Fruit fly (Drosophila melanogaster) whole organism, prepupa: ENCODE data around the gene CG8861.

Experiments
- Blimp-1 ChIP-seq: fragments of 200-800 bp; sonication (Bioruptor generic); optimal IDR thresholded peaks from 3 replicates; lab custom pipeline; 2017; ENCODE audit warnings: missing biosample characterization, missing genetic modification characterization, mild to moderate bottlenecking, moderate library complexity, missing genetic modification reagents
- CG10669 ChIP-seq: fragments of 200-800 bp; sonication (Bioruptor generic); optimal IDR thresholded peaks from 3 replicates; lab custom pipeline; 2018; ENCODE audit warnings: missing biosample characterization, mild to moderate bottlenecking, missing genetic modification characterization, moderate library complexity
- CG11294 ChIP-seq: fragments of 200-800 bp; sonication (Bioruptor generic); IDR thresholded peaks from 2 replicates; pipeline ENCODE4 v1.3.6; 2022; ENCODE audit warnings: missing biosample characterization, missing genetic modification characterization
- CG11762 ChIP-seq: fragments of 200-800 bp; sonication (Bioruptor generic); optimal IDR thresholded peaks from 3 replicates; lab custom pipeline; 2016; ENCODE audit warnings: missing biosample characterization, missing genetic modification characterization; ENCODE audit not compliant: insufficient read depth
- CG11902 ChIP-seq: fragments of 200-800 bp; sonication (Bioruptor generic); optimal IDR thresholded peaks from 3 replicates; lab custom pipeline; 2016; ENCODE audit warnings: missing biosample characterization, missing genetic modification characterization
- CG1621 ChIP-seq: fragments of 200-800 bp; sonication (Bioruptor generic); optimal IDR thresholded peaks from 3 replicates; lab custom pipeline; 2018; ENCODE audit warnings: missing biosample characterization, mild to moderate bottlenecking, missing genetic modification characterization
- CG16779 ChIP-seq: fragments of 200-800 bp; sonication (Bioruptor generic); optimal IDR thresholded peaks from 3 replicates; lab custom pipeline; 2017; ENCODE audit warnings: missing biosample characterization, mild to moderate bottlenecking, missing genetic modification characterization
- CG31627 ChIP-seq: fragments of 200-800 bp; sonication (Bioruptor generic); optimal IDR thresholded peaks from 3 replicates; lab custom pipeline; 2016; ENCODE audit warnings: missing biosample characterization, missing genetic modification characterization
- CG34406 ChIP-seq: fragments of 200-800 bp; sonication (Bioruptor generic); optimal IDR thresholded peaks from 3 replicates; lab custom pipeline; 2016; ENCODE audit warnings: missing biosample characterization, missing genetic modification characterization
- CG3919 ChIP-seq: fragments of 200-800 bp; sonication (Bioruptor generic); optimal IDR thresholded peaks from 3 replicates; lab custom pipeline; 2016; ENCODE audit warnings: missing biosample characterization, missing genetic modification characterization
- CG4318 ChIP-seq: fragments of 200-800 bp; sonication (Bioruptor generic); optimal IDR thresholded peaks from 3 replicates; lab custom pipeline; 2017; ENCODE audit warnings: missing biosample characterization, mild to moderate bottlenecking, missing genetic modification characterization
- CG6276 ChIP-seq: fragments of 200-800 bp; sonication (Bioruptor generic); optimal IDR thresholded peaks from 2 replicates; lab custom pipeline; 2017; ENCODE audit warnings: missing biosample characterization, mild to moderate bottlenecking, missing genetic modification characterization
- CG6792 ChIP-seq: fragments of 200-800 bp; sonication (Bioruptor generic); optimal IDR thresholded peaks from 3 replicates; lab custom pipeline; 2016; ENCODE audit warnings: missing biosample characterization, missing genetic modification characterization
- CG6808 ChIP-seq: fragments of 200-800 bp; sonication (Bioruptor generic); optimal IDR thresholded peaks from 3 replicates; lab custom pipeline; 2017; ENCODE audit warnings: missing biosample characterization, missing genetic modification characterization, mild to moderate bottlenecking, moderate library complexity, missing genetic modification reagents
- CG6854 ChIP-seq: fragments of 200-800 bp; sonication (Bioruptor generic); optimal IDR thresholded peaks from 2 replicates; lab custom pipeline; 2017; ENCODE audit warnings: missing biosample characterization, mild to moderate bottlenecking, missing genetic modification characterization
- CG7368 ChIP-seq: fragments of 200-800 bp; sonication (Bioruptor generic); optimal IDR thresholded peaks from 3 replicates; lab custom pipeline; 2016; ENCODE audit warnings: missing biosample characterization, missing genetic modification characterization
- CG8119 ChIP-seq: fragments of 200-800 bp; sonication (Bioruptor generic); IDR thresholded peaks from 3 replicates; pipeline ENCODE4 v1.3.6; 2022; ENCODE audit warnings: missing biosample characterization, missing genetic modification characterization
- CG8632 ChIP-seq: fragments of 200-800 bp; sonication (Bioruptor generic); optimal IDR thresholded peaks from 3 replicates; lab custom pipeline; 2016; ENCODE audit warnings: missing biosample characterization, missing genetic modification characterization
- CG9139 ChIP-seq: fragments of 200-800 bp; sonication (Bioruptor generic); optimal IDR thresholded peaks from 3 replicates; lab custom pipeline; 2017; ENCODE audit warnings: missing biosample characterization, mild to moderate bottlenecking, missing genetic modification characterization
- Eip75B ChIP-seq: fragments of 200-800 bp; sonication (Bioruptor generic); optimal IDR thresholded peaks from 3 replicates; lab custom pipeline; 2016; ENCODE audit warnings: missing biosample characterization, missing genetic modification characterization
- Eip78C ChIP-seq: fragments of 200-800 bp; sonication (Bioruptor generic); peaks from one replicate; lab custom pipeline; 2016; ENCODE audit warnings: missing biosample characterization, missing genetic modification characterization
- Eip93F ChIP-seq: fragments of 200-800 bp; sonication (Bioruptor generic); optimal IDR thresholded peaks from 2 replicates; lab custom pipeline; 2016; ENCODE audit warnings: missing biosample characterization, mild to moderate bottlenecking, missing genetic modification characterization
- Ets21C ChIP-seq: fragments of 200-800 bp; sonication (Bioruptor generic); optimal IDR thresholded peaks from 3 replicates; lab custom pipeline; 2016; ENCODE audit warnings: missing biosample characterization, missing genetic modification characterization
- Ets96B ChIP-seq: fragments of 200-800 bp; optimal IDR thresholded peaks from 2 replicates; lab custom pipeline; 2019; ENCODE audit warnings: missing biosample characterization, mild to moderate bottlenecking, missing genetic modification characterization, moderate library complexity
- Gug ChIP-seq: fragments of 200-800 bp; sonication (Bioruptor generic); IDR thresholded peaks from 2 replicates; pipeline ENCODE4 v1.3.6; 2022; ENCODE audit warnings: missing biosample characterization, missing genetic modification characterization
- Hr38 ChIP-seq: sonication (Bioruptor generic); optimal IDR thresholded peaks from 2 replicates; lab custom pipeline; 2016; ENCODE audit warnings: missing biosample characterization, missing genetic modification characterization
- Hr39 ChIP-seq: fragments of 200-800 bp; sonication (Bioruptor generic); optimal IDR thresholded peaks from 2 replicates; lab custom pipeline; 2016; ENCODE audit warnings: missing biosample characterization, missing genetic modification characterization
- Hr4 ChIP-seq: fragments of 200-800 bp; sonication (Bioruptor generic); optimal IDR thresholded peaks from 3 replicates; lab custom pipeline; 2016; ENCODE audit warnings: missing biosample characterization, missing genetic modification characterization
- Lpt ChIP-seq: fragments of 200-800 bp; sonication (Bioruptor generic); optimal IDR thresholded peaks from 3 replicates; lab custom pipeline; 2016; ENCODE audit warnings: missing biosample characterization, missing genetic modification characterization
- Met ChIP-seq: fragments of 200-800 bp; sonication (Bioruptor generic); optimal IDR thresholded peaks from 3 replicates; lab custom pipeline; 2016; ENCODE audit warnings: missing biosample characterization, missing genetic modification characterization
- OdsH ChIP-seq: fragments of 200-800 bp; sonication (Bioruptor generic); optimal IDR thresholded peaks from 3 replicates; lab custom pipeline; 2016; ENCODE audit warnings: missing biosample characterization, missing genetic modification characterization
- Sox102F ChIP-seq: fragments of 200-800 bp; sonication (Bioruptor generic); optimal IDR thresholded peaks from 2 replicates; lab custom pipeline; 2016; ENCODE audit warnings: missing biosample characterization, mild to moderate bottlenecking, missing genetic modification characterization
- Sox14 ChIP-seq: fragments of 200-800 bp; sonication (Bioruptor generic); optimal IDR thresholded peaks from 3 replicates; lab custom pipeline; 2016; ENCODE audit warnings: missing biosample characterization, missing genetic modification characterization
- achi ChIP-seq: fragments of 200-800 bp; sonication (Bioruptor generic); optimal IDR thresholded peaks from 3 replicates; lab custom pipeline; 2016; ENCODE audit warnings: missing biosample characterization, missing genetic modification characterization
- acj6 ChIP-seq: fragments of 200-800 bp; sonication (Bioruptor generic); optimal IDR thresholded peaks from 3 replicates; lab custom pipeline; 2016; ENCODE audit warnings: missing biosample characterization, missing genetic modification characterization
- cyc ChIP-seq: fragments of 200-800 bp; sonication (Bioruptor generic); optimal IDR thresholded peaks from 3 replicates; lab custom pipeline; 2016; ENCODE audit warnings: missing biosample characterization, missing genetic modification characterization
- dac ChIP-seq: fragments of 200-800 bp; sonication (Bioruptor generic); optimal IDR thresholded peaks from 2 replicates; lab custom pipeline; 2017; ENCODE audit warnings: missing biosample characterization, mild to moderate bottlenecking, missing genetic modification characterization
- dsx ChIP-seq: fragments of 200-800 bp; optimal IDR thresholded peaks from 3 replicates; lab custom pipeline; 2019; ENCODE audit warnings: missing biosample characterization, mild to moderate bottlenecking, missing genetic modification characterization, moderate library complexity; ENCODE audit not compliant: poor library complexity, severe bottlenecking
- esn ChIP-seq: fragments of 200-800 bp; sonication (Bioruptor generic); optimal IDR thresholded peaks from 2 replicates; lab custom pipeline; 2016; ENCODE audit warnings: missing biosample characterization, mild to moderate bottlenecking, missing genetic modification characterization, moderate library complexity
- fd59A ChIP-seq: fragments of 200-800 bp; sonication (Bioruptor generic); optimal IDR thresholded peaks from 2 replicates; lab custom pipeline; 2017; ENCODE audit warnings: missing biosample characterization, mild to moderate bottlenecking, missing genetic modification characterization, missing genetic modification reagents
- fd85E ChIP-seq: fragments of 200-800 bp; sonication (Bioruptor generic); optimal IDR thresholded peaks from 3 replicates; lab custom pipeline; 2016; ENCODE audit warnings: missing biosample characterization, missing genetic modification characterization
- lz ChIP-seq: fragments of 200-800 bp; sonication (Bioruptor generic); optimal IDR thresholded peaks from 3 replicates; lab custom pipeline; 2016; ENCODE audit warnings: missing biosample characterization, missing genetic modification characterization
- net ChIP-seq: fragments of 200-800 bp; sonication (Bioruptor generic); optimal IDR thresholded peaks from 3 replicates; lab custom pipeline; 2016; ENCODE audit warnings: missing biosample characterization, missing genetic modification characterization
- pdm3 ChIP-seq: fragments of 200-800 bp; sonication (Bioruptor generic); optimal IDR thresholded peaks from 3 replicates; lab custom pipeline; 2016; ENCODE audit warnings: missing biosample characterization, missing genetic modification characterization
- salr ChIP-seq, 2 experiments: fragments of 200-800 bp; sonication (Bioruptor generic); optimal IDR thresholded peaks; 3 replicates each; lab custom pipeline; 2016 to 2018; ENCODE audit warnings: missing biosample characterization in 2 of 2, missing genetic modification characterization in 2 of 2, mild to moderate bottlenecking in 1 of 2
- ss ChIP-seq, 2 experiments: fragments of 200-800 bp; sonication (Bioruptor generic); optimal IDR thresholded peaks; 2 replicates in 1 of 2; 3 replicates in 1 of 2; lab custom pipeline; 2017 to 2018; ENCODE audit warnings: mild to moderate bottlenecking in 2 of 2, missing biosample characterization in 2 of 2, missing genetic modification characterization in 2 of 2, moderate library complexity in 1 of 2
- svp ChIP-seq: fragments of 200-800 bp; sonication (Bioruptor generic); peaks from one replicate; lab custom pipeline; 2016; ENCODE audit warnings: missing biosample characterization, missing genetic modification characterization
- vri ChIP-seq: fragments of 200-800 bp; sonication (Bioruptor generic); optimal IDR thresholded peaks from 3 replicates; lab custom pipeline; 2016; ENCODE audit warnings: missing biosample characterization, mild to moderate bottlenecking, missing genetic modification characterization

Gene CG8861

DNA sequence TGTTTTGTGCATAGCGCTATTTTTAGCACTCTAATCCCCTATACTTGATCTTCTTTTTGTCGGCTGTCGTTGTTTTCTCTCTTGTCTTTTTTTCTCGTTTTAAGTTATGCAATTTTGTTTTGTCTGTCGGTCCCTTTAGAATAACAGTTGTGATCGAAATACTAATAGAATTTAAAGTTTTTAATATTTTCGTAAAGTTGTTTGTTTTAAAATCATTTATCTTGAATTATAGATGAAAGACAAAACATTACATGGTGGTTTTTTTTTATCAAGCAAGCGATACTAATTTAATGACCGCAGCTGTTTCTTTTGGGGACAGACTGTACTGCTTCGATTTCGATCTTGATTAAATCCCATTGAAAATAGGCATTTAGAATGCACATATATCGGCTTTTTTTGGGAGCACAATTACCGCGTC is 16.5 kb upstream of the CG8861 start (continued):
- TF ChIP-seq Hr39 (peak; percentile 26), CG1621 (no peak), fd85E (GFP tag; lab: Kevin White, UChicago) (no peak), dac (GFP tag; lab: Kevin White, UChicago) (no peak), CG11294 (GFP tag; lab: Robert Waterston, UW) (no peak), Eip78C (GFP tag; lab: Kevin White, UChicago) (peak; percentile 85), CG11902 (GFP tag; lab: Kevin White, UChicago) (no peak), net (peak; percentile 42), lz (GFP tag; lab: Kevin White, UChicago) (no peak), CG10669 (GFP tag; lab: Kevin White, UChicago) (no peak), CG31627 (GFP tag; lab: Kevin White, UChicago) (peak; percentile 32), vri (GFP tag; lab: Kevin White, UChicago) (peak; percentile 1), Hr4 (GFP tag; lab: Kevin White, UChicago) (peak; percentile 57), CG6808 (GFP tag; lab: Kevin White, UChicago) (no peak), Gug (GFP tag; lab: Robert Waterston, UW) (0 out of 2 replicates have a peak, but pooled peaks have one; percentile 34), acj6 (peak; percentile 25), CG8119 (no peak; the same call in 2 of the 3 replicates), fd59A (GFP tag; lab: Kevin White, UChicago) (no peak), CG4318 (GFP tag; lab: Kevin White, UChicago) (no peak), OdsH (peak; percentile 35), CG6276 (GFP tag; lab: Kevin White, UChicago) (peak; percentile 44), CG11762 (no peak), CG7368 (GFP tag; lab: Kevin White, UChicago) (no peak), cyc (GFP tag; lab: Kevin White, UChicago) (no peak), CG34406 (peak; percentile 29), Eip93F (GFP tag; lab: Kevin White, UChicago) (no peak), salr (GFP tag; optimal IDR thresholded peaks at IDR 0.05; lab: Kevin White, UChicago) (peak in 1 of 2 experiments; percentile 39), CG16779 (no peak), achi (GFP tag; lab: Kevin White, UChicago) (peak; percentile 37)

DNA sequence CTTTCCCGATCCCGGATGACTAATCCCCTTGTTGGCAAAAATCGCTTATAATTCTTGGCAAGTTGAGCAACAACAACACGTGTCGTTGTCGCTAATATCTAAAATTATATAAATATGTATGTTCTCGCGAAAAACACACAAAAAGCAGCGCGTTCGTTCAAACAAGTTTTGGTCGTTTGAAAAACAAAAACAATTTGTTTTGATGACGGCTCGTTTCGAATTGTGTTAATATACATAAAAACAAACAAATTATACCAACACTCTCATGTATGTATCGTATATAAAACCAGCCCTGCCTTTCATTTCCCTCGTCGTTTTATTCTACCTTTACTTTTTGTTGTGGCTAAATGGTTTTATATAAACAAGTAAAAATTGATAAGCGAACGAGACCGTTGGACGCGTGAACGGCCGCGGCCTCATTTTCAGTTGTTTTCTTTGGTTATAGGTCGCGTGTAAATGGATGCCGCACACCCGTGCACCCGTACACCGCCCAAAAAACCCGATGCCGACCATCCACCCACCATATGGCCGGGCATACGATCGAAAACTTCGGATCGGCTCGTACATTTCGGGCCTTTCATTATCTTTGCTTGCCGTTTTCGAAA is 16.0 kb upstream of the CG8861 start:
- TF ChIP-seq Eip78C (GFP tag; lab: Kevin White, UChicago) (peak; percentile 23), cyc (GFP tag; lab: Kevin White, UChicago) (no peak), Met (no peak), ss (GFP tag; optimal IDR thresholded peaks at IDR 0.05; lab: Kevin White, UChicago) (peak in 1 of 2 experiments; percentile 34), CG8632 (GFP tag; lab: Kevin White, UChicago) (peak; percentile 5), dsx (GFP tag; lab: Kevin White, UChicago) (no peak), net (no peak), Lpt (GFP tag; lab: Kevin White, UChicago) (no peak), Ets96B (tag; lab: Kevin White, UChicago) (no peak), svp (GFP tag; lab: Kevin White, UChicago) (peak; percentile 97), Eip93F (GFP tag; lab: Kevin White, UChicago) (peak; percentile 11), CG4318 (GFP tag; lab: Kevin White, UChicago) (no peak), Sox102F (no peak), CG10669 (GFP tag; lab: Kevin White, UChicago) (no peak), dac (GFP tag; lab: Kevin White, UChicago) (no peak), vri (GFP tag; lab: Kevin White, UChicago) (no peak), Gug (GFP tag; lab: Robert Waterston, UW) (no peak), salr (GFP tag; optimal IDR thresholded peaks at IDR 0.05; lab: Kevin White, UChicago) (no peak), esn (GFP tag; lab: Kevin White, UChicago) (no peak), Eip75B (GFP tag; lab: Kevin White, UChicago) (peak; percentile 60), CG3919 (no peak), Blimp-1 (no peak), CG6792 (no peak), CG11294 (GFP tag; lab: Robert Waterston, UW) (no peak), Sox14 (GFP tag; lab: Kevin White, UChicago) (no peak), Ets21C (no peak), CG6854 (GFP tag; lab: Kevin White, UChicago) (peak; percentile 2), Hr38 (GFP tag; lab: Kevin White, UChicago) (no peak), CG9139 (no peak), CG11902 (GFP tag; lab: Kevin White, UChicago) (no peak), pdm3 (no peak), CG6276 (GFP tag; lab: Kevin White, UChicago) (no peak), CG8119 (no peak)
